Fruit fly (Drosophila melanogaster): Measurements from ENCODE around the gene Galphaf.

Galphaf gene

DNA sequence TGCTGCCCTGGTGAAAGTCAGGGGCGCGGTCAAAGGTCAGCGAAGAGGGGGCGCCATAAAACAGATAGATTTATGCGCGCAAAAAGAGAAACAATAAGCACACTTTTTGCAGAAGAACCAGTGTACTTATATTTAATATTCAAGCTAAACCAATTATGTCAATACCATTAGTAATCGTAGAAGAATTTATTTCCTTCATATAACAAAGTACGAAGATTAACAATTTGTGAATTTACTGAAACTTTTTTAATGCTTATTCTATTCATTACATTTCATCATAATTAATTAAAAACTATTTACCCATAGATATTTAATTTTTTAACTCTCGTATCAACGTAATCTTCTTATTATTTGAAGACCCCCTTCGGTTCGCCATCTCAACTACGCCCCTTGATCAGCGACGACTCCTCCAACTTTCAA is 25.6 kb downstream of the Galphaf start (continued):
- TF ChIP-seq ewg (GFP tag; optimal IDR thresholded peaks at IDR 0.05) (peak; percentile 69), ro (GFP tag; IDR thresholded peaks at IDR 0.05) (no peak), Hr78 (GFP tag; optimal IDR thresholded peaks at IDR 0.05) (peak in 1 of 2 experiments; percentile 84), yki (optimal IDR thresholded peaks at IDR 0.05) (no peak), CG2875 (GFP tag; optimal IDR thresholded peaks at IDR 0.05) (peak; percentile 63), C15 (GFP tag; IDR thresholded peaks at IDR 0.05) (no peak), lov (optimal IDR thresholded peaks at IDR 0.05) (no peak), lov (GFP tag; IDR thresholded peaks at IDR 0.05) (no peak), CG8388 (GFP tag; optimal IDR thresholded peaks at IDR 0.05) (peak; percentile 78), pho (GFP tag; optimal IDR thresholded peaks at IDR 0.05) (no peak), NfI (GFP tag; optimal IDR thresholded peaks at IDR 0.05) (peak; percentile 15), insv (GFP tag; optimal IDR thresholded peaks at IDR 0.05) (no peak), CG32532 (GFP tag; IDR thresholded peaks at IDR 0.05) (no peak), pum (GFP tag; optimal IDR thresholded peaks at IDR 0.05) (peak; percentile 49), row (GFP tag; IDR thresholded peaks at IDR 0.05) (0 out of 3 replicates have a peak, but pooled peaks have one; percentile 27), sob (GFP tag; IDR thresholded peaks at IDR 0.05) (0 out of 2 replicates have a peak, but pooled peaks have one; percentile 18), Ssrp (tag; optimal IDR thresholded peaks at IDR 0.05) (peak; percentile 82), slbo (GFP tag; IDR thresholded peaks at IDR 0.05) (no peak), E2f1 (GFP tag; IDR thresholded peaks at IDR 0.05) (no peak), BtbVII (GFP tag; optimal IDR thresholded peaks at IDR 0.05) (no peak), Dek (tag; optimal IDR thresholded peaks at IDR 0.05) (peak; percentile 5), CG31365 (tag; optimal IDR thresholded peaks at IDR 0.05) (no peak), CG14965 (GFP tag; optimal IDR thresholded peaks at IDR 0.05; ENCODE audit: borderline replicate concordance) (no peak), Pdp1 (GFP tag; optimal IDR thresholded peaks at IDR 0.05) (peak in 1 of 2 experiments; percentile 2), CG2889 (GFP tag; IDR thresholded peaks at IDR 0.05) (no peak), CG5245 (GFP tag; optimal IDR thresholded peaks at IDR 0.05) (peak; percentile 49), hbn (GFP tag; IDR thresholded peaks at IDR 0.05; ENCODE audit: partially characterized antibody) (no peak), TFAM (GFP tag; optimal IDR thresholded peaks at IDR 0.05) (no peak), pfk (GFP tag; optimal IDR thresholded peaks at IDR 0.05) (no peak), Drgx (GFP tag; IDR thresholded peaks at IDR 0.05) (peak; percentile 16; the same call in 1 of the 2 replicates), mld (GFP tag; IDR thresholded peaks at IDR 0.05; ENCODE audit: partially characterized antibody) (no peak), CG4617 (GFP tag; optimal IDR thresholded peaks at IDR 0.05; ENCODE audit: borderline replicate concordance) (no peak), ken (GFP tag; IDR thresholded peaks at IDR 0.05) (peak; percentile 27; the same call in 2 of the 3 replicates), H15 (GFP tag; IDR thresholded peaks at IDR 0.05) (0 out of 3 replicates have a peak, but pooled peaks have one; percentile 30), CG7928 (GFP tag; optimal IDR thresholded peaks at IDR 0.05) (no peak), Dbx (GFP tag; IDR thresholded peaks at IDR 0.05) (no peak), Aef1 (GFP tag; IDR thresholded peaks at IDR 0.05) (no peak), Nf-YB (GFP tag; optimal IDR thresholded peaks at IDR 0.05) (peak; percentile 50), CG7839 (tag; optimal IDR thresholded peaks at IDR 0.05) (peak; percentile 67), Xrp1 (GFP tag; IDR thresholded peaks at IDR 0.05) (peak; percentile 39; the same call in 1 of the 2 replicates), pzg (GFP tag; optimal IDR thresholded peaks at IDR 0.05) (no peak), hb (GFP tag; IDR thresholded peaks at IDR 0.05; ENCODE audit: partially characterized antibody) (no peak), CG12769 (tag; optimal IDR thresholded peaks at IDR 0.05) (no peak), Awh (GFP tag; IDR thresholded peaks at IDR 0.05) (no peak), Mad (GFP tag; optimal IDR thresholded peaks at IDR 0.05) (no peak), CG18262 (tag; optimal IDR thresholded peaks at IDR 0.05) (peak; percentile 92), sim (GFP tag; IDR thresholded peaks at IDR 0.05) (no peak), repo (GFP tag; optimal IDR thresholded peaks at IDR 0.05) (no peak), ttk (GFP tag; IDR thresholded peaks at IDR 0.05) (no peak), CG16815 (GFP tag; optimal IDR thresholded peaks at IDR 0.05) (peak; percentile 54), CG4730 (GFP tag; IDR thresholded peaks at IDR 0.05) (no peak)

Data from whole organism, embryonic.